Fruit fly (Drosophila melanogaster) whole organism, embryonic: ENCODE data around the gene Cyp312a1.
A peak's percentile ranks its signal among the peaks of the same experiment; 100 is the strongest.

ENCODE experiments used
- Asciz ChIP-seq: fragments of 200-800 bp; sonication (Bioruptor generic); optimal IDR thresholded peaks from 2 replicates; lab custom pipeline; 2017; ENCODE audit warnings: missing biosample characterization, mild to moderate bottlenecking, missing genetic modification characterization, missing genetic modification reagents
- Atf6 ChIP-seq: fragments of 200-800 bp; sonication (Bioruptor generic); IDR thresholded peaks from 2 replicates; pipeline ENCODE4 v1.3.6; 2022; ENCODE audit warnings: missing biosample characterization, missing genetic modification characterization
- B-H2 ChIP-seq: fragments of 200-800 bp; sonication (Bioruptor generic); optimal IDR thresholded peaks from 2 replicates; lab custom pipeline; 2018; ENCODE audit warnings: missing biosample characterization, mild to moderate bottlenecking, missing genetic modification characterization
- CG10431 ChIP-seq: fragments of 200-800 bp; sonication (Bioruptor generic); optimal IDR thresholded peaks from 3 replicates; lab custom pipeline; 2018; ENCODE audit warnings: missing biosample characterization, mild to moderate bottlenecking, missing genetic modification characterization
- CG10462 ChIP-seq: fragments of 200-800 bp; sonication (Bioruptor generic); optimal IDR thresholded peaks from 2 replicates; lab custom pipeline; 2016; ENCODE audit warnings: missing biosample characterization, missing genetic modification characterization
- CG11723 ChIP-seq: fragments of 200-800 bp; sonication (Bioruptor generic); optimal IDR thresholded peaks from 2 replicates; lab custom pipeline; 2017; ENCODE audit warnings: missing biosample characterization, mild to moderate bottlenecking, missing genetic modification characterization
- CG12299 ChIP-seq: fragments of 200-800 bp; sonication (Bioruptor generic); optimal IDR thresholded peaks from 2 replicates; lab custom pipeline; 2018; ENCODE audit warnings: missing biosample characterization, mild to moderate bottlenecking, missing genetic modification characterization
- CG17359 ChIP-seq: fragments of 200-800 bp; sonication (Bioruptor generic); optimal IDR thresholded peaks from 3 replicates; lab custom pipeline; 2018; ENCODE audit warnings: missing biosample characterization, mild to moderate bottlenecking, missing genetic modification characterization, moderate library complexity
- CG18476 ChIP-seq: fragments of 200-800 bp; sonication (Bioruptor generic); optimal IDR thresholded peaks from 2 replicates; lab custom pipeline; 2016; ENCODE audit warnings: missing biosample characterization, mild to moderate bottlenecking, missing genetic modification characterization
- CG18599 ChIP-seq: fragments of 200-800 bp; sonication (Bioruptor generic); optimal IDR thresholded peaks from 3 replicates; lab custom pipeline; 2017; ENCODE audit warnings: missing biosample characterization, missing genetic modification characterization, mild to moderate bottlenecking, moderate library complexity, missing genetic modification reagents
- CG3281 ChIP-seq: fragments of 200-800 bp; sonication (Bioruptor generic); optimal IDR thresholded peaks from 3 replicates; lab custom pipeline; 2017; ENCODE audit warnings: missing biosample characterization, mild to moderate bottlenecking, missing genetic modification characterization
- CG34376 ChIP-seq: fragments of 200-800 bp; sonication (Bioruptor generic); optimal IDR thresholded peaks from 2 replicates; lab custom pipeline; 2018; ENCODE audit warnings: missing biosample characterization, mild to moderate bottlenecking, missing genetic modification characterization
- CG3838 ChIP-seq: fragments of 200-800 bp; sonication (Bioruptor generic); optimal IDR thresholded peaks from 3 replicates; lab custom pipeline; 2016; ENCODE audit warnings: missing biosample characterization, missing genetic modification characterization
- CG4360 ChIP-seq: fragments of 200-800 bp; sonication (Bioruptor generic); IDR thresholded peaks from 2 replicates; pipeline ENCODE4 v1.3.6; 2022; ENCODE audit warnings: missing biosample characterization, missing genetic modification characterization
- CG4730 ChIP-seq: fragments of 200-800 bp; sonication (Bioruptor generic); IDR thresholded peaks from 2 replicates; pipeline ENCODE4 v1.3.6; 2022; ENCODE audit warnings: missing biosample characterization, missing genetic modification characterization
- CG4854 ChIP-seq: fragments of 200-800 bp; sonication (Bioruptor generic); optimal IDR thresholded peaks from 2 replicates; lab custom pipeline; 2016; ENCODE audit warnings: missing biosample characterization, missing genetic modification characterization, inconsistent platforms
- CG5245 ChIP-seq: fragments of 200-800 bp; sonication (Bioruptor generic); optimal IDR thresholded peaks from 3 replicates; lab custom pipeline; 2016; ENCODE audit warnings: missing biosample characterization, missing genetic modification characterization
- CG6272 ChIP-seq: fragments of 200-800 bp; sonication (Bioruptor generic); IDR thresholded peaks from 2 replicates; pipeline ENCODE4 v1.3.6; 2022; ENCODE audit warnings: missing biosample characterization, missing genetic modification characterization
- CG7372 ChIP-seq: fragments of 200-800 bp; sonication (Bioruptor generic); IDR thresholded peaks from 2 replicates; pipeline ENCODE4 v1.3.6; 2022; ENCODE audit warnings: missing biosample characterization, missing genetic modification characterization
- CG9609 ChIP-seq: fragments of 200-800 bp; sonication (Bioruptor generic); optimal IDR thresholded peaks from 3 replicates; lab custom pipeline; 2016; ENCODE audit warnings: missing biosample characterization, missing genetic modification characterization
- CHES-1-like ChIP-seq: fragments of 200-800 bp; sonication (Bioruptor generic); optimal IDR thresholded peaks from 2 replicates; lab custom pipeline; 2016; ENCODE audit warnings: missing biosample characterization, missing genetic modification characterization
- D19A ChIP-seq: fragments of 200-800 bp; optimal IDR thresholded peaks from 3 replicates; lab custom pipeline; 2019; ENCODE audit warnings: missing biosample characterization, mild to moderate bottlenecking, missing genetic modification characterization, moderate library complexity
- Fer1 ChIP-seq: fragments of 200-800 bp; sonication (Bioruptor generic); optimal IDR thresholded peaks from 2 replicates; lab custom pipeline; 2017; ENCODE audit warnings: missing biosample characterization, mild to moderate bottlenecking, missing genetic modification characterization
- HmgD ChIP-seq: fragments of 200-800 bp; sonication (Bioruptor generic); optimal IDR thresholded peaks from 3 replicates; lab custom pipeline; 2016; ENCODE audit warnings: missing biosample characterization, missing genetic modification characterization
- Hr39 ChIP-seq: fragments of >200 bp; optimal IDR thresholded peaks from 2 replicates; lab custom pipeline; 2017
- Lpt ChIP-seq: fragments of >200 bp; optimal IDR thresholded peaks from 2 replicates; lab custom pipeline; 2018; ENCODE audit warnings: missing biosample characterization, missing genetic modification characterization
- NC2β ChIP-seq: fragments of 200-800 bp; sonication (Bioruptor generic); optimal IDR thresholded peaks from 2 replicates; lab custom pipeline; 2016; ENCODE audit warnings: missing biosample characterization, missing genetic modification characterization
- Oli ChIP-seq: fragments of 200-800 bp; sonication (Bioruptor generic); optimal IDR thresholded peaks from 2 replicates; lab custom pipeline; 2018; ENCODE audit warnings: missing biosample characterization, mild to moderate bottlenecking, missing genetic modification characterization, moderate library complexity
- Ravus ChIP-seq: fragments of 200-800 bp; sonication (Bioruptor generic); IDR thresholded peaks from 2 replicates; pipeline ENCODE4 v1.3.6; 2022; ENCODE audit warnings: missing biosample characterization, missing genetic modification characterization
- Sin3A ChIP-seq: fragments of >200 bp; optimal IDR thresholded peaks from 2 replicates; lab custom pipeline; 2018
- Sox102F ChIP-seq: fragments of 200-800 bp; sonication (Bioruptor generic); optimal IDR thresholded peaks from 2 replicates; lab custom pipeline; 2018; ENCODE audit warnings: missing biosample characterization, mild to moderate bottlenecking, missing genetic modification characterization, moderate library complexity
- ac ChIP-seq: fragments of 200-800 bp; sonication (Bioruptor generic); optimal IDR thresholded peaks from 3 replicates; lab custom pipeline; 2017; ENCODE audit warnings: missing biosample characterization, mild to moderate bottlenecking, missing genetic modification characterization
- cad ChIP-seq: fragments of >200 bp; optimal IDR thresholded peaks from 2 replicates; lab custom pipeline; 2017; ENCODE audit warnings: missing biosample characterization, missing genetic modification characterization
- cg ChIP-seq: fragments of 200-800 bp; sonication (Bioruptor generic); optimal IDR thresholded peaks from 3 replicates; lab custom pipeline; 2019; ENCODE audit warnings: missing biosample characterization, mild to moderate bottlenecking, missing genetic modification characterization, moderate library complexity
- da ChIP-seq: fragments of 200-800 bp; sonication (Bioruptor generic); optimal IDR thresholded peaks from 2 replicates; lab custom pipeline; 2016; ENCODE audit warnings: missing biosample characterization, missing genetic modification characterization
- dan ChIP-seq: fragments of 200-800 bp; sonication (Bioruptor generic); IDR thresholded peaks from 2 replicates; pipeline ENCODE4 v1.3.6; 2022; ENCODE audit warnings: missing biosample characterization, missing genetic modification characterization
- disco-r ChIP-seq: fragments of 200-800 bp; sonication (Bioruptor generic); optimal IDR thresholded peaks from 2 replicates; lab custom pipeline; 2016; ENCODE audit warnings: missing biosample characterization, missing genetic modification characterization
- ewg ChIP-seq: fragments of 200-800 bp; sonication (Bioruptor generic); optimal IDR thresholded peaks from 3 replicates; lab custom pipeline; 2017; ENCODE audit warnings: mild to moderate bottlenecking, missing biosample characterization, missing genetic modification reagents, missing genetic modification characterization
- fu2 ChIP-seq: fragments of 200-800 bp; sonication (Bioruptor generic); optimal IDR thresholded peaks from 2 replicates; lab custom pipeline; 2016; ENCODE audit warnings: missing biosample characterization, missing genetic modification characterization
- gcm2 ChIP-seq: fragments of 200-800 bp; sonication (Bioruptor generic); optimal IDR thresholded peaks from 2 replicates; lab custom pipeline; 2016; ENCODE audit warnings: missing biosample characterization, missing genetic modification characterization
- gsb-n ChIP-seq: fragments of 200-800 bp; sonication (Bioruptor generic); optimal IDR thresholded peaks from 3 replicates; lab custom pipeline; 2018; ENCODE audit warnings: missing biosample characterization, mild to moderate bottlenecking, missing genetic modification characterization
- otp ChIP-seq: fragments of 200-800 bp; sonication (Bioruptor generic); IDR thresholded peaks from 3 replicates; pipeline ENCODE4, ENCODE4 v1.3.6; 2022; ENCODE audit warnings: missing biosample characterization, missing genetic modification characterization
- row ChIP-seq: fragments of 200-800 bp; sonication (Bioruptor generic); IDR thresholded peaks from 3 replicates; pipeline ENCODE4 v1.3.6; 2022; ENCODE audit warnings: missing biosample characterization, missing genetic modification characterization
- stwl ChIP-seq: fragments of 200-800 bp; sonication (Bioruptor generic); optimal IDR thresholded peaks from 3 replicates; lab custom pipeline; 2018; ENCODE audit warnings: missing biosample characterization, mild to moderate bottlenecking, missing genetic modification characterization, moderate library complexity
- tap ChIP-seq: fragments of 200-800 bp; optimal IDR thresholded peaks from 3 replicates; lab custom pipeline; 2019; ENCODE audit warnings: missing biosample characterization, mild to moderate bottlenecking, missing genetic modification characterization, moderate library complexity
- tna ChIP-seq: fragments of 200-800 bp; sonication (Bioruptor generic); IDR thresholded peaks from 2 replicates; pipeline ENCODE4 v1.3.6; 2022; ENCODE audit warnings: missing biosample characterization, missing genetic modification characterization; ENCODE audit not compliant: partially characterized antibody
- toy ChIP-seq: fragments of 200-800 bp; sonication (Bioruptor generic); IDR thresholded peaks from 2 replicates; pipeline ENCODE4 v1.3.6; 2022; ENCODE audit warnings: missing biosample characterization, missing genetic modification characterization
- trh ChIP-seq: fragments of 200-800 bp; sonication (Bioruptor generic); optimal IDR thresholded peaks from 2 replicates; lab custom pipeline; 2016; ENCODE audit warnings: missing biosample characterization, missing genetic modification characterization
- wek ChIP-seq: fragments of 200-800 bp; sonication (Bioruptor generic); optimal IDR thresholded peaks from 3 replicates; lab custom pipeline; 2018; ENCODE audit warnings: missing biosample characterization, mild to moderate bottlenecking, missing genetic modification characterization, moderate library complexity
- zf30C ChIP-seq: fragments of 200-800 bp; sonication (Bioruptor generic); optimal IDR thresholded peaks from 3 replicates; lab custom pipeline; 2018; ENCODE audit warnings: missing biosample characterization, mild to moderate bottlenecking, missing genetic modification characterization

Cyp312a1 gene

dm6 chr3L:18114038-18114926 lies 18.2 kb downstream of the Cyp312a1 start (continued):
- peak; percentile 37 for TF ChIP-seq Asciz
- TF ChIP-seq dan: no peak
- no peak for TF ChIP-seq CG18476
- TF ChIP-seq gsb-n (tag; lab: Kevin White, UChicago): peak; percentile 35
- no peak for TF ChIP-seq CHES-1-like
- TF ChIP-seq CG9609 (GFP tag; lab: Kevin White, UChicago): no peak
- no peak for TF ChIP-seq fu2 (GFP tag; lab: Kevin White, UChicago)
- TF ChIP-seq disco-r (GFP tag; lab: Kevin White, UChicago): no peak
- peak; percentile 41 for TF ChIP-seq wek (GFP tag; lab: Kevin White, UChicago)
- no peak for TF ChIP-seq CG11723 (GFP tag; lab: Kevin White, UChicago)
- peak; percentile 30 for TF ChIP-seq CG17359 (tag; lab: Kevin White, UChicago)
- no peak; the same call in 1 of the 3 replicates for TF ChIP-seq row
- peak; percentile 79 for TF ChIP-seq CG18599
- TF ChIP-seq otp (GFP tag; lab: Robert Waterston, UW): no peak
- no peak; the same call in 1 of the 2 replicates for TF ChIP-seq CG7372 (GFP tag; lab: Robert Waterston, UW)
- TF ChIP-seq Hr39 (lab: Kevin White, UChicago): no peak
- TF ChIP-seq CG3281: peak; percentile 35
- TF ChIP-seq Sin3A (lab: Kevin White, UChicago): no peak
- TF ChIP-seq CG6272 (GFP tag; lab: Robert Waterston, UW): no peak
- peak; percentile 41; the same call in 1 of the 2 replicates for TF ChIP-seq toy (GFP tag; lab: Robert Waterston, UW)
- TF ChIP-seq tna (GFP tag; lab: Robert Waterston, UW): peak; percentile 42; the same call in 1 of the 2 replicates
- TF ChIP-seq CG3838: no peak
- peak; percentile 76 for TF ChIP-seq Sox102F
- TF ChIP-seq gcm2 (GFP tag; lab: Kevin White, UChicago): no peak
- TF ChIP-seq D19A (tag; lab: Kevin White, UChicago): peak; percentile 57
- peak; percentile 35 for TF ChIP-seq CG5245 (GFP tag; lab: Kevin White, UChicago)
- TF ChIP-seq da (GFP tag; lab: Kevin White, UChicago): no peak
- no peak for TF ChIP-seq Ravus (GFP tag; lab: Robert Waterston, UW)
- no peak for TF ChIP-seq trh (GFP tag; lab: Kevin White, UChicago)
- TF ChIP-seq ewg (GFP tag; lab: Kevin White, UChicago): peak; percentile 19
- peak; percentile 66 for TF ChIP-seq Oli (tag; lab: Kevin White, UChicago)
- TF ChIP-seq CG12299: no peak
- TF ChIP-seq CG10462 (GFP tag; lab: Kevin White, UChicago): peak; percentile 0
- peak; percentile 38 for TF ChIP-seq zf30C (GFP tag; lab: Kevin White, UChicago)
- peak; percentile 78 for TF ChIP-seq CG34376 (GFP tag; lab: Kevin White, UChicago)
- TF ChIP-seq ac (GFP tag; lab: Kevin White, UChicago): no peak
- peak; percentile 39; the same call in 1 of the 2 replicates for TF ChIP-seq CG4730 (GFP tag; lab: Robert Waterston, UW)
- TF ChIP-seq CG10431 (GFP tag; lab: Kevin White, UChicago): peak; percentile 95
- TF ChIP-seq HmgD (GFP tag; lab: Kevin White, UChicago): peak; percentile 43
- no peak for TF ChIP-seq Lpt
- TF ChIP-seq tap: peak; percentile 61
- no peak for TF ChIP-seq cad (GFP tag; lab: Kevin White, UChicago)
- TF ChIP-seq Fer1 (GFP tag; lab: Kevin White, UChicago): no peak
- TF ChIP-seq stwl (tag; lab: Kevin White, UChicago): no peak
- no peak for TF ChIP-seq NC2β (GFP tag; lab: Kevin White, UChicago)
- no peak for TF ChIP-seq cg
- peak; percentile 6 for TF ChIP-seq B-H2
- TF ChIP-seq CG4854 (GFP tag; lab: Kevin White, UChicago): no peak
- TF ChIP-seq Atf6 (GFP tag; lab: Robert Waterston, UW): peak; percentile 61; the same call in 1 of the 2 replicates
- no peak for TF ChIP-seq CG4360 (GFP tag; lab: Robert Waterston, UW)
